Fruit fly (Drosophila melanogaster): Measurements from ENCODE around the gene CG31917.

The CG31917 gene

dm6 chr2L:4997401-4998259, 13.0 kb downstream of the CG31917 start (continued):
- TF ChIP-seq kni (GFP tag; optimal IDR thresholded peaks at IDR 0.05) (peak; percentile 96), odd (GFP tag; optimal IDR thresholded peaks at IDR 0.05) (peak; percentile 97), repo (GFP tag; optimal IDR thresholded peaks at IDR 0.05) (peak; percentile 99), lov (optimal IDR thresholded peaks at IDR 0.05) (no peak), lov (GFP tag; IDR thresholded peaks at IDR 0.05) (peak; percentile 98), BtbVII (GFP tag; optimal IDR thresholded peaks at IDR 0.05) (peak; percentile 98), ap (GFP tag; IDR thresholded peaks at IDR 0.05) (peak; percentile 99), CG10431 (GFP tag; optimal IDR thresholded peaks at IDR 0.05) (peak; percentile 97), ac (GFP tag; optimal IDR thresholded peaks at IDR 0.05) (peak; percentile 97), seq (GFP tag; IDR thresholded peaks at IDR 0.05) (peak; percentile 99), Ets65A (GFP tag) (peak; percentile 100), CG7839 (tag; optimal IDR thresholded peaks at IDR 0.05) (peak; percentile 99), CG13624 (GFP tag; optimal IDR thresholded peaks at IDR 0.05) (peak; percentile 99), h (optimal IDR thresholded peaks at IDR 0.05) (no peak), wor (GFP tag; IDR thresholded peaks at IDR 0.05) (peak; percentile 99), CG10267 (tag; optimal IDR thresholded peaks at IDR 0.05) (peak; percentile 96), Xrp1 (GFP tag; IDR thresholded peaks at IDR 0.05) (peak; percentile 99), phol (tag; optimal IDR thresholded peaks at IDR 0.05) (peak; percentile 99), jumu (GFP tag; optimal IDR thresholded peaks at IDR 0.05) (peak; percentile 99), NfI (GFP tag; optimal IDR thresholded peaks at IDR 0.05) (peak; percentile 99), bbx (GFP tag; IDR thresholded peaks at IDR 0.05; ENCODE audit: partially characterized antibody) (peak; percentile 63), vnd (GFP tag; IDR thresholded peaks at IDR 0.05; ENCODE audit: partially characterized antibody) (peak; percentile 73), CG6854 (GFP tag; optimal IDR thresholded peaks at IDR 0.05) (peak; percentile 96), sisA (GFP tag; IDR thresholded peaks at IDR 0.05) (peak; percentile 100), Awh (GFP tag; IDR thresholded peaks at IDR 0.05) (peak; percentile 99), CG17186 (GFP tag; optimal IDR thresholded peaks at IDR 0.05) (peak; percentile 97), Oaz (GFP tag; IDR thresholded peaks at IDR 0.05) (peak; percentile 98), gfzf (GFP tag; optimal IDR thresholded peaks at IDR 0.05) (peak; percentile 35), Kr (GFP tag; optimal IDR thresholded peaks at IDR 0.05) (peak; percentile 87), CG12236 (GFP tag; optimal IDR thresholded peaks at IDR 0.05) (peak; percentile 98), CG17359 (tag; optimal IDR thresholded peaks at IDR 0.05) (peak; percentile 99), ems (GFP tag; optimal IDR thresholded peaks at IDR 0.05) (peak; percentile 99), CG4328 (GFP tag; optimal IDR thresholded peaks at IDR 0.05) (peak; percentile 98), Bteb2 (GFP tag; optimal IDR thresholded peaks at IDR 0.05) (peak; percentile 98), D19A (tag; optimal IDR thresholded peaks at IDR 0.05) (peak; percentile 97), CG9876 (GFP tag; optimal IDR thresholded peaks at IDR 0.05) (peak; percentile 99), Gsc (GFP tag; IDR thresholded peaks at IDR 0.05) (no peak; the same call in 1 of the 2 replicates), NK7.1 (GFP tag; optimal IDR thresholded peaks at IDR 0.05) (peak; percentile 98), Ets97D (GFP tag; optimal IDR thresholded peaks at IDR 0.05) (peak; percentile 94), stc (GFP tag; IDR thresholded peaks at IDR 0.05) (peak; percentile 99), Stat92E (GFP tag; optimal IDR thresholded peaks at IDR 0.05) (peak in 1 of 3 experiments; percentile 95), CG4404 (GFP tag; IDR thresholded peaks at IDR 0.05) (peak; percentile 98), rib (GFP tag; IDR thresholded peaks at IDR 0.05) (peak; percentile 97), Sry-β (GFP tag; optimal IDR thresholded peaks at IDR 0.05) (peak; percentile 78), Usf (GFP tag; optimal IDR thresholded peaks at IDR 0.05) (peak; percentile 98), ham (GFP tag; IDR thresholded peaks at IDR 0.05) (no peak; the same call in 1 of the 2 replicates), CG34224 (GFP tag; IDR thresholded peaks at IDR 0.05; ENCODE audit: partially characterized antibody) (no peak), Nf-YC (tag; optimal IDR thresholded peaks at IDR 0.05) (peak; percentile 92), CG3847 (GFP tag; IDR thresholded peaks at IDR 0.05) (peak; percentile 99)

Measured in whole organism, embryonic.